Worm (Caenorhabditis elegans) whole organism, L4 larva: ENCODE measurements around the gene Y38E10A.24.

Experiments
- D1046.2 ChIP-seq: fragments of 200-800 bp; sonication (Bioruptor generic); IDR thresholded peaks from 2 replicates; pipeline ENCODE4 v1.3.6; 2022; ENCODE audit warnings: missing genetic modification characterization, missing compliant biosample characterization
- F10B5.3 ChIP-seq: sonication (generic microtip); optimal IDR thresholded peaks from 2 replicates; lab custom pipeline; 2016; ENCODE audit warnings: mild to moderate bottlenecking, missing genetic modification characterization, missing compliant biosample characterization
- F26F4.8 ChIP-seq: fragments of 200-800 bp; sonication (Bioruptor generic); conservative IDR thresholded peaks from 2 replicates; pipeline ENCODE4 v1.3.6; 2022; ENCODE audit warnings: missing genetic modification characterization, missing compliant biosample characterization
- F37D6.2 ChIP-seq: sonication (generic microtip); optimal IDR thresholded peaks from 2 replicates; lab custom pipeline; 2016; ENCODE audit warnings: mild to moderate bottlenecking, missing genetic modification characterization, missing compliant biosample characterization
- T26A8.4 ChIP-seq: fragments of 200-800 bp; sonication (Bioruptor generic); IDR thresholded peaks from 2 replicates; pipeline ENCODE4 v1.3.6; 2022; ENCODE audit warnings: missing genetic modification characterization, missing compliant biosample characterization
- Y48G9A.11 ChIP-seq: fragments of 200-800 bp; sonication (Bioruptor generic); IDR thresholded peaks from 2 replicates; pipeline ENCODE4 v1.3.6; 2022; ENCODE audit warnings: missing genetic modification reagents, missing genetic modification characterization, missing compliant biosample characterization
- Y75B8A.6 ChIP-seq: fragments of 200-800 bp; sonication (Bioruptor generic); IDR thresholded peaks from 2 replicates; pipeline ENCODE4 v1.3.6; 2022; ENCODE audit warnings: missing genetic modification reagents, missing genetic modification characterization, missing compliant biosample characterization
- aha-1 ChIP-seq: fragments of 150-350 bp; peaks from one replicate; lab custom pipeline; 2014; ENCODE audit warnings: missing biosample characterization, missing genetic modification characterization
- ama-1 ChIP-seq: fragments of 150-350 bp; optimal IDR thresholded peaks from 2 replicates; lab custom pipeline; 2014; ENCODE audit warnings: inconsistent platforms, mixed read lengths
- attf-4 ChIP-seq: sonication (generic microtip); optimal IDR thresholded peaks from 3 replicates; lab custom pipeline; 2017; ENCODE audit warnings: missing biosample characterization, missing genetic modification characterization
- ceh-20 ChIP-seq: fragments of 200-800 bp; sonication (Bioruptor generic); IDR thresholded peaks from 2 replicates; pipeline ENCODE4 v1.3.6; 2022; ENCODE audit warnings: missing genetic modification reagents, missing genetic modification characterization, missing compliant biosample characterization
- ceh-62 ChIP-seq: sonication (generic microtip); optimal IDR thresholded peaks from 2 replicates; lab custom pipeline; 2017; ENCODE audit warnings: missing biosample characterization, missing genetic modification characterization
- ceh-82 ChIP-seq: sonication (generic microtip); optimal IDR thresholded peaks from 2 replicates; lab custom pipeline; 2017; ENCODE audit warnings: missing biosample characterization, missing genetic modification characterization
- cey-2 ChIP-seq: sonication (generic microtip); optimal IDR thresholded peaks from 3 replicates; lab custom pipeline; 2017; ENCODE audit warnings: missing genetic modification characterization, mild to moderate bottlenecking, missing compliant biosample characterization, antibody characterized with exemption, borderline replicate concordance; ENCODE audit not compliant: insufficient read depth
- daf-12 ChIP-seq: fragments of 150-350 bp; optimal IDR thresholded peaks from 2 replicates; lab custom pipeline; 2014; ENCODE audit warnings: missing biosample characterization, missing genetic modification reagents, missing genetic modification characterization
- daf-8 ChIP-seq: fragments of 200-800 bp; sonication (Bioruptor generic); IDR thresholded peaks from 2 replicates; pipeline ENCODE4 v1.3.6; 2022; ENCODE audit warnings: missing genetic modification characterization, missing compliant biosample characterization
- dmd-6 ChIP-seq: fragments of 200-800 bp; sonication (Bioruptor generic); IDR thresholded peaks from 2 replicates; pipeline ENCODE4 v1.3.6; 2022; ENCODE audit warnings: missing genetic modification reagents, missing genetic modification characterization, missing compliant biosample characterization
- fos-1 ChIP-seq: fragments of 150-350 bp; optimal IDR thresholded peaks from 2 replicates; lab custom pipeline; 2014; ENCODE audit warnings: missing biosample characterization, missing genetic modification characterization
- hif-1 ChIP-seq, 2 experiments: sonication (generic microtip); optimal IDR thresholded peaks; 2 replicates each; lab custom pipeline; 2016 to 2017; ENCODE audit warnings: missing compliant biosample characterization in 2 of 2, missing genetic modification characterization in 2 of 2, missing genetic modification reagents in 2 of 2, missing genotype in 2 of 2, mild to moderate bottlenecking in 1 of 2
- hlh-30 ChIP-seq: sonication (generic microtip); optimal IDR thresholded peaks from 2 replicates; lab custom pipeline; 2017; ENCODE audit warnings: antibody characterized with exemption, mild to moderate bottlenecking, missing genetic modification characterization, missing compliant biosample characterization; ENCODE audit not compliant: insufficient read depth
- hmg-1.1 ChIP-seq: fragments of 200-800 bp; sonication (Bioruptor generic); IDR thresholded peaks from 2 replicates; pipeline ENCODE4 v1.3.6; 2022; ENCODE audit warnings: missing genetic modification reagents, missing genetic modification characterization, missing compliant biosample characterization
- lim-7 ChIP-seq: fragments of 200-800 bp; sonication (Bioruptor generic); IDR thresholded peaks from 2 replicates; pipeline ENCODE4 v1.3.6; 2022; ENCODE audit warnings: missing genetic modification characterization, missing compliant biosample characterization
- lin-13 ChIP-seq: fragments of 150-350 bp; optimal IDR thresholded peaks from 2 replicates; lab custom pipeline; 2014; ENCODE audit warnings: missing biosample characterization, missing genetic modification reagents, missing genetic modification characterization
- lin-15B ChIP-seq: fragments of 150-350 bp; sonication (generic microtip); optimal IDR thresholded peaks from 3 replicates; lab custom pipeline; 2014; ENCODE audit warnings: missing biosample characterization, missing genetic modification characterization
- lin-29 ChIP-seq: fragments of 200-800 bp; sonication (Bioruptor generic); IDR thresholded peaks from 2 replicates; pipeline ENCODE4 v1.3.6; 2022; ENCODE audit warnings: missing genetic modification reagents, missing genetic modification characterization, missing compliant biosample characterization
- madf-5 ChIP-seq, 2 experiments: fragments of 200-800 bp; sonication (Bioruptor generic); IDR thresholded peaks; 2 replicates each; pipeline ENCODE4 v1.3.6; 2022; ENCODE audit warnings: missing compliant biosample characterization in 2 of 2, missing genetic modification characterization in 2 of 2
- madf-9 ChIP-seq: fragments of 200-800 bp; sonication (Bioruptor generic); conservative IDR thresholded peaks from 2 replicates; pipeline ENCODE4 v1.3.6; 2022; ENCODE audit warnings: missing genetic modification reagents, missing genetic modification characterization, missing compliant biosample characterization
- nhr-111 ChIP-seq: fragments of 200-800 bp; sonication (Bioruptor generic); optimal IDR thresholded peaks from 2 replicates; lab custom pipeline; 2018; ENCODE audit warnings: mild to moderate bottlenecking, missing genetic modification characterization, missing compliant biosample characterization
- nhr-237 ChIP-seq: sonication (generic microtip); optimal IDR thresholded peaks from 2 replicates; lab custom pipeline; 2017; ENCODE audit warnings: missing biosample characterization, missing genetic modification characterization
- nhr-25 ChIP-seq: sonication (generic microtip); optimal IDR thresholded peaks from 2 replicates; lab custom pipeline; 2017; ENCODE audit warnings: missing genetic modification characterization, mild to moderate bottlenecking, missing compliant biosample characterization, antibody characterized with exemption, moderate library complexity, borderline replicate concordance; ENCODE audit not compliant: insufficient read depth
- nhr-28 ChIP-seq: fragments of 150-350 bp; optimal IDR thresholded peaks from 2 replicates; lab custom pipeline; 2014; ENCODE audit warnings: missing biosample characterization, missing genetic modification characterization
- nhr-41 ChIP-seq: fragments of 200-800 bp; sonication (Bioruptor generic); IDR thresholded peaks from 2 replicates; pipeline ENCODE4 v1.3.6; 2022; ENCODE audit warnings: missing genetic modification reagents, missing genetic modification characterization, missing compliant biosample characterization
- nhr-42 ChIP-seq: fragments of 200-800 bp; sonication (Bioruptor generic); IDR thresholded peaks from 2 replicates; pipeline ENCODE4 v1.3.6; 2022; ENCODE audit warnings: missing genetic modification characterization, missing compliant biosample characterization
- nhr-77 ChIP-seq: fragments of 150-350 bp; optimal IDR thresholded peaks from 2 replicates; lab custom pipeline; 2014; ENCODE audit warnings: missing biosample characterization, missing genetic modification characterization
- set-16 ChIP-seq: fragments of 200-800 bp; sonication (Bioruptor generic); IDR thresholded peaks from 2 replicates; pipeline ENCODE4 v1.3.6; 2022; ENCODE audit warnings: missing genetic modification reagents, missing genetic modification characterization, missing compliant biosample characterization
- skn-1 ChIP-seq: fragments of 150-350 bp; optimal IDR thresholded peaks from 2 replicates; lab custom pipeline; 2014; ENCODE audit warnings: missing biosample characterization, missing genetic modification characterization
- tag-97 ChIP-seq: fragments of 200-800 bp; sonication (Bioruptor generic); IDR thresholded peaks from 2 replicates; pipeline ENCODE4 v1.3.6; 2022; ENCODE audit warnings: missing genetic modification characterization, missing compliant biosample characterization
- tra-1 ChIP-seq: fragments of 200-800 bp; sonication (Bioruptor generic); IDR thresholded peaks from 2 replicates; pipeline ENCODE4 v1.3.6; 2022; ENCODE audit warnings: missing genetic modification reagents, missing genetic modification characterization, missing compliant biosample characterization
- unc-130 ChIP-seq: sonication (generic microtip); optimal IDR thresholded peaks from 2 replicates; lab custom pipeline; 2016; ENCODE audit warnings: missing genetic modification reagents, missing genetic modification characterization, missing compliant biosample characterization
- zag-1 ChIP-seq: fragments of 150-350 bp; optimal IDR thresholded peaks from 2 replicates; lab custom pipeline; 2014; ENCODE audit warnings: missing biosample characterization, missing genetic modification characterization
- zip-11 ChIP-seq: fragments of 200-800 bp; sonication (Bioruptor generic); IDR thresholded peaks from 2 replicates; pipeline ENCODE4 v1.3.6; 2022; ENCODE audit warnings: missing genetic modification characterization, missing compliant biosample characterization
- zip-2 ChIP-seq: fragments of 150-350 bp; optimal IDR thresholded peaks from 2 replicates; lab custom pipeline; 2014; ENCODE audit warnings: missing biosample characterization, missing genetic modification characterization
- ztf-7 ChIP-seq: fragments of 150-350 bp; optimal IDR thresholded peaks from 2 replicates; lab custom pipeline; 2014; ENCODE audit warnings: missing biosample characterization, missing genetic modification characterization

The Y38E10A.24 gene

ce11 chrII:12665019-12665418, 13.8 kb upstream of the Y38E10A.24 start:
- TF ChIP-seq T26A8.4 (GFP tag; lab: Robert Waterston, UW) = no peak
- TF ChIP-seq F37D6.2 (tag; lab: Kevin White, UChicago) = peak; percentile 30
- TF ChIP-seq set-16 (GFP tag; lab: Robert Waterston, UW) = 0 out of 2 replicates have a peak, but pooled peaks have one; percentile 23
- peak; percentile 63 for TF ChIP-seq hmg-1.1 (GFP tag; lab: Robert Waterston, UW)
- TF ChIP-seq nhr-77 (tag; lab: Kevin White, UChicago) = no peak
- TF ChIP-seq D1046.2 (GFP tag; lab: Robert Waterston, UW) = 0 out of 2 replicates have a peak, but pooled peaks have one; percentile 5

DNA sequence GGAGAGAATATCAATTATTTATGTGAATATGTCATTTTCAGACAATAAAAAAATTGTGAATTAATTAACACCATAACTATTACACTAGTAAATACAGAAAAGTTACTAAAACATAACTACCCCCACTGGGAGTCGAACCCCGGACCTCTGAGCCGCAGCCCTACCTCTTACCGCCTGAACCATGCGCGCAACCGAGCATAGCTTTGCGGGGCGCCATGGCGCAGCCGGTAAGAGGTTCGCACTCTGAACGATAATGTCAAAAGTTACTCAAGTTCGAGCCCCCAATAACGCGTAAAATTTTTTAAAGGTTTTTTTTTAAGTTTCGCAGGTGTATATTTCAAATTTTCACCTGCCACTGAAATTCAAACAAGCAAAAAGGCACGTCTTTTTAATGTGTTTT, 12.8 kb upstream of the Y38E10A.24 start:
- TF ChIP-seq F26F4.8 (GFP tag; lab: Robert Waterston, UW) (no peak), zip-11 (GFP tag; lab: Robert Waterston, UW) (no peak), ceh-62 (tag; lab: Kevin White, UChicago) (no peak), zip-2 (tag; lab: Kevin White, UChicago) (no peak), tra-1 (GFP tag; lab: Robert Waterston, UW) (peak; percentile 91), hlh-30 (tag; lab: Kevin White, UChicago) (no peak), lim-7 (no peak), Y48G9A.11 (GFP tag; lab: Robert Waterston, UW) (0 out of 2 replicates have a peak, but pooled peaks have one; percentile 50), attf-4 (no peak), lin-29 (no peak), ceh-82 (tag; lab: Kevin White, UChicago) (no peak), daf-12 (tag; lab: Kevin White, UChicago) (no peak), nhr-25 (no peak), F37D6.2 (tag; lab: Kevin White, UChicago) (no peak), nhr-42 (GFP tag; lab: Robert Waterston, UW) (no peak), ztf-7 (tag; lab: Kevin White, UChicago) (no peak), fos-1 (tag; lab: Kevin White, UChicago) (no peak), nhr-28 (tag; lab: Kevin White, UChicago) (no peak), ama-1 (lab: Kevin White, UChicago) (no peak), set-16 (GFP tag; lab: Robert Waterston, UW) (peak; percentile 52; the same call in 1 of the 2 replicates), tag-97 (no peak), nhr-41 (no peak), unc-130 (GFP tag; lab: Kevin White, UChicago) (no peak), nhr-237 (no peak), Y75B8A.6 (GFP tag; lab: Robert Waterston, UW) (no peak), daf-8 (GFP tag; lab: Robert Waterston, UW) (no peak), skn-1 (no peak), lin-15B (tag; lab: Kevin White, UChicago) (no peak), lin-13 (GFP tag; lab: Kevin White, UChicago) (peak; percentile 24), hmg-1.1 (GFP tag; lab: Robert Waterston, UW) (no peak), aha-1 (tag; lab: Kevin White, UChicago) (peak; percentile 62), nhr-111 (GFP tag; lab: Kevin White, UChicago) (no peak), cey-2 (tag; lab: Kevin White, UChicago) (no peak), madf-5 (GFP tag; IDR thresholded peaks at IDR 0.05; lab: Robert Waterston, UW) (no peak), hif-1 (tag; optimal IDR thresholded peaks at IDR 0.05; lab: Kevin White, UChicago) (no peak), dmd-6 (GFP tag; lab: Robert Waterston, UW) (no peak), ceh-20 (GFP tag; lab: Robert Waterston, UW) (no peak), madf-9 (0 out of 2 replicates have a peak, but pooled peaks have one; percentile 24), F10B5.3 (no peak), zag-1 (tag; lab: Kevin White, UChicago) (no peak)
